Fruit fly (Drosophila melanogaster) whole organism, adult: ENCODE results near the gene Ptpmeg.
A peak's percentile ranks its signal among the peaks of the same experiment; 100 is the strongest.

ENCODE experiments used
- CG11617 ChIP-seq: fragments of 200-800 bp; sonication (Bioruptor generic); optimal IDR thresholded peaks from 2 replicates; lab custom pipeline; 2017; ENCODE audit warnings: mild to moderate bottlenecking, missing biosample characterization, missing genetic modification reagents, missing genetic modification characterization
- CG1620 ChIP-seq: fragments of 200-800 bp; sonication (Bioruptor generic); optimal IDR thresholded peaks from 2 replicates; lab custom pipeline; 2016; ENCODE audit warnings: missing biosample characterization, missing genetic modification characterization
- CG33017 ChIP-seq: fragments of 200-800 bp; sonication (Bioruptor generic); optimal IDR thresholded peaks from 2 replicates; lab custom pipeline; 2018; ENCODE audit warnings: missing biosample characterization, mild to moderate bottlenecking, missing genetic modification characterization, moderate library complexity
- CG5204 ChIP-seq: fragments of 200-800 bp; sonication (Bioruptor generic); optimal IDR thresholded peaks from 2 replicates; lab custom pipeline; 2016; ENCODE audit warnings: missing biosample characterization, missing genetic modification characterization
- CG7045 ChIP-seq: fragments of 200-800 bp; sonication (Bioruptor generic); optimal IDR thresholded peaks from 2 replicates; lab custom pipeline; 2017; ENCODE audit warnings: missing biosample characterization, mild to moderate bottlenecking, missing genetic modification characterization
- CG7101 ChIP-seq: fragments of 200-800 bp; sonication (Bioruptor generic); optimal IDR thresholded peaks from 2 replicates; lab custom pipeline; 2018; ENCODE audit warnings: missing biosample characterization, mild to moderate bottlenecking, missing genetic modification characterization, moderate library complexity
- Clk ChIP-seq: fragments of 200-800 bp; sonication (Bioruptor generic); optimal IDR thresholded peaks from 2 replicates; lab custom pipeline; 2017; ENCODE audit warnings: missing biosample characterization, missing genetic modification characterization
- bab1 ChIP-seq: fragments of 200-800 bp; sonication (Bioruptor generic); optimal IDR thresholded peaks from 3 replicates; lab custom pipeline; 2019; ENCODE audit warnings: missing biosample characterization, mild to moderate bottlenecking, missing genetic modification characterization, moderate library complexity
- cnc ChIP-seq, 2 experiments: fragments of >200 bp; optimal IDR thresholded peaks; 2 replicates each; lab custom pipeline; 2017
- tj ChIP-seq: fragments of 200-800 bp; sonication (Bioruptor generic); optimal IDR thresholded peaks from 3 replicates; lab custom pipeline; 2017; ENCODE audit warnings: missing biosample characterization, mild to moderate bottlenecking, missing genetic modification characterization, moderate library complexity
- toe ChIP-seq: fragments of 200-800 bp; sonication (Bioruptor generic); optimal IDR thresholded peaks from 2 replicates; lab custom pipeline; 2016; ENCODE audit warnings: missing biosample characterization, missing genetic modification characterization

dm6 chr3L:377222-378071 lies 49.5 kb downstream of the Ptpmeg start:
- TF ChIP-seq CG5204 (no peak), CG7101 (peak; percentile 18), CG11617 (GFP tag; lab: Kevin White, UChicago) (no peak), cnc (optimal IDR thresholded peaks at IDR 0.05; lab: Kevin White, UChicago) (no peak), CG33017 (tag; lab: Kevin White, UChicago) (no peak), CG1620 (GFP tag; lab: Kevin White, UChicago) (no peak), tj (GFP tag; lab: Kevin White, UChicago) (no peak), toe (GFP tag; lab: Kevin White, UChicago) (no peak), CG7045 (GFP tag; lab: Kevin White, UChicago) (no peak), bab1 (GFP tag; lab: Kevin White, UChicago) (no peak), Clk (GFP tag; lab: Kevin White, UChicago) (no peak)
